ENCODE assay signal across 2 worm cellular contexts in the genomic region with DNA sequence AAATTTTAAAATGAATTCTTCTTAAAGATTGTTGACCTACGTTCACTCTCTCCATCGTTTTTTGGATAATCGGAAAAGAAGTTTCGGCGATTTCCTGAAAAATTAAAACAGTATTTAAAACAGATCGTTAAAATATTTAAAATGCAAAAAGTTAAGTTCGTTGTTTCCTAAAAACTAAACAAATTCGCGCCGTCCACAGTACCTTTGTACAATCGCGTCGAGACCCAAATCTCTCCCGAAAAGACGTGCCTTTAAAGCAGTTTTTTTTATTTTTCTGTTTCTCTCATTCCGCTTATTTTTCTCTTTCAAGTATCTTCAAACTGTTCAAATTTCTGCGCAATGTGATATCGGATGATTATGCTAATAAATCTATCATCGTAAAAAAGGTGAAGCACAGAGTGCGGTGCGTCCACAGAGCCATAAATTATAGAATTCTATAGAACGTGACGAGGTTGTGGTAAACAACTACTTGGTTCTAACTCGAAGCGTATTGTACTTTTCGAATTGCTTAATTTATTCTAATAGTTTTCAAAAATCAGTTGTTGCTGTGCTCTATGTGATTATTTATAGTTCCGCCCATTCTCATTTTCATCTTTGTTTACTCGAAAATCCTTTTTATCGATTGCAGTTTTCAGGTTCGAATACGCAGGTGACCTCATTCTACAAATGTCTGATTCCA.
TF ChIP-seq lines count a peak whose summit lies in the region.

A gene (minus strand): TSS at position 112 of the 679 bp plus-strand sequence.
A gene (plus strand): TSS at position 629 of the 679 bp plus-strand sequence.

TF ChIP-seq in whole organism, L4 larva, 104 proteins besides CTCF, POLR2A, EP300 and RAD21:
- TF ChIP-seq Y48G9A.11 (GFP tag; IDR thresholded peaks at IDR 0.05; lab: Robert Waterston, UW) (no peak), fkh-10 (GFP tag; optimal IDR thresholded peaks at IDR 0.05; lab: Kevin White, UChicago) (no peak), unc-130 (GFP tag; optimal IDR thresholded peaks at IDR 0.05; lab: Kevin White, UChicago) (peak; percentile 20)

TF ChIP-seq in whole organism, young adult, 124 proteins besides CTCF, POLR2A, EP300 and RAD21 (continues in another document):
- TF ChIP-seq gei-17 (GFP tag; optimal IDR thresholded peaks at IDR 0.05; lab: Kevin White, UChicago): no peak
- peak; percentile 74 for TF ChIP-seq xnd-1 (tag; optimal IDR thresholded peaks at IDR 0.05; lab: Kevin White, UChicago)
- no peak for TF ChIP-seq egrh-3 (GFP tag; IDR thresholded peaks at IDR 0.05; lab: Robert Waterston, UW)
- TF ChIP-seq T07F8.4 (tag; optimal IDR thresholded peaks at IDR 0.05; lab: Kevin White, UChicago): no peak
- TF ChIP-seq C17E4.6 (GFP tag; IDR thresholded peaks at IDR 0.05; lab: Robert Waterston, UW): no peak
- no peak for TF ChIP-seq egl-44 (GFP tag; IDR thresholded peaks at IDR 0.05; lab: Robert Waterston, UW)
- TF ChIP-seq mcd-1 (GFP tag; IDR thresholded peaks at IDR 0.05; lab: Robert Waterston, UW): no peak
- TF ChIP-seq nhr-179 (tag; optimal IDR thresholded peaks at IDR 0.05; lab: Kevin White, UChicago): no peak
- peak; percentile 16 for TF ChIP-seq tbp1 (GFP tag; optimal IDR thresholded peaks at IDR 0.05; lab: Kevin White, UChicago)
- peak; percentile 95 for TF ChIP-seq efl-1 (GFP tag; optimal IDR thresholded peaks at IDR 0.05; lab: Kevin White, UChicago)
- TF ChIP-seq aptf-3 (GFP tag; IDR thresholded peaks at IDR 0.05; lab: Robert Waterston, UW): no peak
- no peak for TF ChIP-seq T26A5.8 (tag; optimal IDR thresholded peaks at IDR 0.05; lab: Kevin White, UChicago)
- no peak for TF ChIP-seq B0336.3 (GFP tag; IDR thresholded peaks at IDR 0.05; lab: Robert Waterston, UW)
- TF ChIP-seq lsl-1 (GFP tag; optimal IDR thresholded peaks at IDR 0.05; lab: Kevin White, UChicago): peak; percentile 91
- no peak for TF ChIP-seq lag-1 (GFP tag; IDR thresholded peaks at IDR 0.05; lab: Robert Waterston, UW)
- no peak for TF ChIP-seq F55B11.4 (tag; optimal IDR thresholded peaks at IDR 0.05; lab: Kevin White, UChicago; ENCODE audit: borderline replicate concordance, insufficient read depth)
- TF ChIP-seq F49E8.2 (tag; optimal IDR thresholded peaks at IDR 0.05; lab: Kevin White, UChicago; ENCODE audit: insufficient read depth): peak; percentile 79
- TF ChIP-seq F10E7.11 (tag; optimal IDR thresholded peaks at IDR 0.05; lab: Kevin White, UChicago): no peak
- no peak for TF ChIP-seq attf-3 (GFP tag; conservative IDR thresholded peaks at IDR 0.05; lab: Robert Waterston, UW)
- peak; percentile 66 for TF ChIP-seq madf-8 (GFP tag; conservative IDR thresholded peaks at IDR 0.05; lab: Robert Waterston, UW)
- peak; percentile 91 for TF ChIP-seq madf-6 (GFP tag; IDR thresholded peaks at IDR 0.05; lab: Robert Waterston, UW)
- no peak for TF ChIP-seq Y95B8A.8 (GFP tag; IDR thresholded peaks at IDR 0.05; lab: Robert Waterston, UW)
- no peak for TF ChIP-seq ceh-40 (GFP tag; IDR thresholded peaks at IDR 0.05; lab: Robert Waterston, UW)
- no peak for TF ChIP-seq ceh-100 (GFP tag; IDR thresholded peaks at IDR 0.05; lab: Robert Waterston, UW)
- no peak for TF ChIP-seq lin-35 (GFP tag; optimal IDR thresholded peaks at IDR 0.05; lab: Kevin White, UChicago)
- TF ChIP-seq attf-5 (GFP tag; optimal IDR thresholded peaks at IDR 0.05; lab: Kevin White, UChicago): no peak
- no peak for TF ChIP-seq Y79H2A.3 (GFP tag; conservative IDR thresholded peaks at IDR 0.05; lab: Robert Waterston, UW)
- no peak for TF ChIP-seq snpc-1.3 (tag; optimal IDR thresholded peaks at IDR 0.05; lab: Kevin White, UChicago; ENCODE audit: insufficient read depth)
- 0 out of 2 replicates have a peak, but pooled peaks have one; percentile 23 for TF ChIP-seq madf-3 (GFP tag; IDR thresholded peaks at IDR 0.05; lab: Robert Waterston, UW)
- TF ChIP-seq lin-54 (GFP tag; optimal IDR thresholded peaks at IDR 0.05; lab: Kevin White, UChicago): peak; percentile 50
- no peak for TF ChIP-seq F37B4.10 (GFP tag; IDR thresholded peaks at IDR 0.05; lab: Robert Waterston, UW)
- TF ChIP-seq Y53G8AR.9 (GFP tag; conservative IDR thresholded peaks at IDR 0.05; lab: Robert Waterston, UW): no peak
- no peak for TF ChIP-seq K11D2.4 (GFP tag; IDR thresholded peaks at IDR 0.05; lab: Robert Waterston, UW)
- no peak for TF ChIP-seq nhr-120 (GFP tag; IDR thresholded peaks at IDR 0.05; lab: Robert Waterston, UW)
- TF ChIP-seq C06A6.2 (GFP tag; conservative IDR thresholded peaks at IDR 0.05; lab: Robert Waterston, UW): no peak
- TF ChIP-seq somi-1 (GFP tag; optimal IDR thresholded peaks at IDR 0.05; lab: Kevin White, UChicago): no peak
- no peak for TF ChIP-seq mxl-1 (tag; optimal IDR thresholded peaks at IDR 0.05; lab: Kevin White, UChicago)
- 0 out of 2 replicates have a peak, but pooled peaks have one; percentile 19 for TF ChIP-seq hsf-1 (GFP tag; IDR thresholded peaks at IDR 0.05; lab: Robert Waterston, UW)
- TF ChIP-seq snpc-4 (GFP tag; optimal IDR thresholded peaks at IDR 0.05; lab: Kevin White, UChicago): no peak
- peak in 1 of 4 experiments; percentile 12 for TF ChIP-seq snpc-4 (tag; optimal IDR thresholded peaks at IDR 0.05; lab: Kevin White, UChicago)
- TF ChIP-seq repo-1 (tag; optimal IDR thresholded peaks at IDR 0.05; lab: Kevin White, UChicago): no peak
- no peak for TF ChIP-seq bed-1 (GFP tag; IDR thresholded peaks at IDR 0.05; lab: Robert Waterston, UW)
- no peak for TF ChIP-seq unc-62 (GFP tag; optimal IDR thresholded peaks at IDR 0.05; lab: Kevin White, UChicago)
- TF ChIP-seq ceh-79 (tag; optimal IDR thresholded peaks at IDR 0.05; lab: Kevin White, UChicago): no peak
- TF ChIP-seq F22D6.2 (tag; optimal IDR thresholded peaks at IDR 0.05; lab: Kevin White, UChicago): no peak
- TF ChIP-seq tlf-1 (GFP tag; optimal IDR thresholded peaks at IDR 0.05; lab: Kevin White, UChicago): no peak
- no peak for TF ChIP-seq mel-28 (tag; optimal IDR thresholded peaks at IDR 0.05; lab: Kevin White, UChicago; ENCODE audit: borderline replicate concordance)
- TF ChIP-seq Y53F4B.3 (GFP tag; IDR thresholded peaks at IDR 0.05; lab: Robert Waterston, UW): no peak
- no peak for TF ChIP-seq ZK185.1 (tag; optimal IDR thresholded peaks at IDR 0.05; lab: Kevin White, UChicago; ENCODE audit: poor library complexity, severe bottlenecking)
- 0 out of 2 replicates have a peak, but pooled peaks have one; percentile 4 for TF ChIP-seq dox-1 (GFP tag; IDR thresholded peaks at IDR 0.05; lab: Robert Waterston, UW)
- TF ChIP-seq tbx-9 (tag; optimal IDR thresholded peaks at IDR 0.05; lab: Kevin White, UChicago; ENCODE audit: borderline replicate concordance): no peak
- no peak for TF ChIP-seq hlh-12 (tag; optimal IDR thresholded peaks at IDR 0.05; lab: Kevin White, UChicago)
- TF ChIP-seq atf-7 (tag; optimal IDR thresholded peaks at IDR 0.05; lab: Kevin White, UChicago): no peak
- no peak for TF ChIP-seq let-607 (tag; optimal IDR thresholded peaks at IDR 0.05; lab: Kevin White, UChicago)
- TF ChIP-seq Y56A3A.18 (GFP tag; IDR thresholded peaks at IDR 0.05; lab: Robert Waterston, UW): no peak
- no peak for TF ChIP-seq ztf-25 (GFP tag; IDR thresholded peaks at IDR 0.05; lab: Robert Waterston, UW)
- TF ChIP-seq nfya-2 (GFP tag; IDR thresholded peaks at IDR 0.05; lab: Robert Waterston, UW): no peak
- no peak for TF ChIP-seq nfya-1 (tag; optimal IDR thresholded peaks at IDR 0.05; lab: Kevin White, UChicago; ENCODE audit: borderline replicate concordance, insufficient read depth)
- no peak for TF ChIP-seq F57A8.1 (GFP tag; optimal IDR thresholded peaks at IDR 0.05; lab: Kevin White, UChicago)
- peak; percentile 12; the same call in 1 of the 2 replicates for TF ChIP-seq hmg-1.2 (GFP tag; IDR thresholded peaks at IDR 0.05; lab: Robert Waterston, UW)
- no peak for TF ChIP-seq egl-18 (GFP tag; IDR thresholded peaks at IDR 0.05; lab: Robert Waterston, UW)
- no peak for TF ChIP-seq ztf-18 (tag; optimal IDR thresholded peaks at IDR 0.05; lab: Kevin White, UChicago)
- TF ChIP-seq ekl-4 (GFP tag; IDR thresholded peaks at IDR 0.05; lab: Robert Waterston, UW): 0 out of 2 replicates have a peak, but pooled peaks have one; percentile 40
- TF ChIP-seq snpc-3.4 (tag; optimal IDR thresholded peaks at IDR 0.05; lab: Kevin White, UChicago): peak; percentile 49
- no peak for TF ChIP-seq aptf-2 (GFP tag; conservative IDR thresholded peaks at IDR 0.05; lab: Robert Waterston, UW)
- TF ChIP-seq ccch-3 (GFP tag; optimal IDR thresholded peaks at IDR 0.05; lab: Kevin White, UChicago): no peak
- TF ChIP-seq F39B2.1 (GFP tag; IDR thresholded peaks at IDR 0.05; lab: Robert Waterston, UW): no peak
- no peak for TF ChIP-seq ets-4 (GFP tag; optimal IDR thresholded peaks at IDR 0.05; lab: Kevin White, UChicago)
- TF ChIP-seq lin-26 (GFP tag; IDR thresholded peaks at IDR 0.05; lab: Robert Waterston, UW): 0 out of 2 replicates have a peak, but pooled peaks have one; percentile 12
- no peak for TF ChIP-seq fkh-3 (tag; optimal IDR thresholded peaks at IDR 0.05; lab: Kevin White, UChicago)
- no peak for TF ChIP-seq Y67H2A.10 (GFP tag; conservative IDR thresholded peaks at IDR 0.05; lab: Robert Waterston, UW)
- TF ChIP-seq hrde-1 (tag; optimal IDR thresholded peaks at IDR 0.05; lab: Kevin White, UChicago; ENCODE audit: borderline replicate concordance): no peak
- TF ChIP-seq F23B12.7 (tag; optimal IDR thresholded peaks at IDR 0.05; lab: Kevin White, UChicago; ENCODE audit: insufficient read depth): no peak
- no peak for TF ChIP-seq snpc-1.1 (tag; optimal IDR thresholded peaks at IDR 0.05; lab: Kevin White, UChicago; ENCODE audit: insufficient read depth)
- no peak for TF ChIP-seq bed-2 (GFP tag; IDR thresholded peaks at IDR 0.05; lab: Robert Waterston, UW)
- TF ChIP-seq him-1 (tag; optimal IDR thresholded peaks at IDR 0.05; lab: Kevin White, UChicago): no peak
- no peak for TF ChIP-seq nhr-80 (tag; optimal IDR thresholded peaks at IDR 0.05; lab: Kevin White, UChicago)
- peak; percentile 95 for TF ChIP-seq F33H1.4 (GFP tag; IDR thresholded peaks at IDR 0.05; lab: Robert Waterston, UW)
- TF ChIP-seq lsy-27 (tag; optimal IDR thresholded peaks at IDR 0.05; lab: Kevin White, UChicago; ENCODE audit: borderline replicate concordance, insufficient read depth): no peak
